Worm (Caenorhabditis elegans): Measurements from ENCODE around the gene W09C2.7.

Gene W09C2.7

DNA sequence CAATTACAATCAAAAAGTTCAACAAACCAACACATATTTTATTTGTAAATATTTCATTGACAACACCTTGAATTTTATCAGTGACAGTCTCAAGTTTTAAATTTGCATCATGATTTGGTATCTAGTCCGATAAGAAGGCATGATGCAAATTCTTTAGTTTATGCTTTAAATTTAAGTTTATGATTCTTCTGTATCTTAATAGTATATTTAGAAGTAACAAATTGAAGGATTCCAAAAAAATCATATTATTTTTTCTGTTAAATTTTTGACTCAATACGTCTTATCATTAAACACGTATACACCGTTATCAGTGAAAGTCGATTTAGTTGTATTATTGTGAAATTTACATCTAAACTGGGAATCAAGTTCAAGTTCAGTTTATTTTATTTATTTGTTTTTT, 29.1 kb upstream of the W09C2.7 start, which contains the start of gene chca-1:
Gene chca-1, plus strand, starts transcription at position 161 of the 400 bp plus-strand sequence.
- TF ChIP-seq tlp-1 (tag; optimal IDR thresholded peaks at IDR 0.05) (peak; percentile 79), nhr-71 (tag; optimal IDR thresholded peaks at IDR 0.05) (peak; percentile 36), lsy-2 (tag; optimal IDR thresholded peaks at IDR 0.05) (no peak), blmp-1 (tag; optimal IDR thresholded peaks at IDR 0.05) (no peak), nhr-90 (tag; optimal IDR thresholded peaks at IDR 0.05; ENCODE audit: poor library complexity) (peak; percentile 14), skn-1 (tag; optimal IDR thresholded peaks at IDR 0.05) (no peak), aly-2 (tag; optimal IDR thresholded peaks at IDR 0.05) (no peak), nhr-20 (tag; optimal IDR thresholded peaks at IDR 0.05) (peak; percentile 2), elt-2 (tag; optimal IDR thresholded peaks at IDR 0.05) (peak; percentile 94), unc-130 (tag; optimal IDR thresholded peaks at IDR 0.05) (no peak)

DNA sequence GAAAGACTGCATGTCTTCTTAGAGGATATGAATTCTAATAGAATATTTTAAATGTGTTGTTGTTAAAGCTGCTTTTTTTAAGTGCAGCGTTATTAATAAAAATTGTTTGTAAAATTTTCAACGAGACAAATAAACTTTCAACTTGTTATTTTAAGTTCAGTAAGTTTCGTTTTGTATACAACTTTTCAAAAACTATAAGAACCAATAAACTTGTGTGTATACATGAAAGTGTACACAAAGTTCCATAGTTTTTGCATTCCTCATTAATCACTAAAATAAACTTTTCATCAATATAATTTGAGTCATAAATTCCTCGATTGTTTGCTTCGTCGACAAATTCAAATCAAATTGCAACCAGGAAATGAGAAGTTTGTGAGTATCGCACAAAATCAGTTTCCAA, 26.5 kb upstream of the W09C2.7 start, which contains the start of gene srm-3:
Gene srm-3, plus strand, starts transcription at position 301 of the 400 bp plus-strand sequence.
- TF ChIP-seq ama-1 (optimal IDR thresholded peaks at IDR 0.05) (no peak), tbx-2 (tag; optimal IDR thresholded peaks at IDR 0.05) (no peak), lin-13 (GFP tag; optimal IDR thresholded peaks at IDR 0.05) (no peak), lin-15B (tag; optimal IDR thresholded peaks at IDR 0.05) (no peak), tlp-1 (tag; optimal IDR thresholded peaks at IDR 0.05) (no peak), jun-1 (tag; optimal IDR thresholded peaks at IDR 0.05) (no peak), isw-1 (GFP tag; IDR thresholded peaks at IDR 0.05) (no peak)

ce11 chrIV:9647789-9648361, 25.7 kb upstream of the W09C2.7 start, which contains the start of gene amph-1:
Gene amph-1 (minus strand): TSS chrIV:9647873.
- TF ChIP-seq lin-35 (GFP tag; optimal IDR thresholded peaks at IDR 0.05) (peak; percentile 41), zag-1 (tag; optimal IDR thresholded peaks at IDR 0.05) (no peak), sup-37 (GFP tag; optimal IDR thresholded peaks at IDR 0.05) (no peak), nhr-20 (tag; optimal IDR thresholded peaks at IDR 0.05) (peak; percentile 35), rnt-1 (tag; optimal IDR thresholded peaks at IDR 0.05) (peak; percentile 45), ceh-8 (GFP tag; optimal IDR thresholded peaks at IDR 0.05) (no peak), lir-3 (tag; optimal IDR thresholded peaks at IDR 0.05; ENCODE audit: poor library complexity) (peak; percentile 2), nhr-85 (tag) (peak; percentile 57), unc-62 (GFP tag; optimal IDR thresholded peaks at IDR 0.05) (no peak), swsn-7 (tag; optimal IDR thresholded peaks at IDR 0.05) (peak; percentile 19), mab-9 (GFP tag; IDR thresholded peaks at IDR 0.05) (no peak), ets-5 (GFP tag; IDR thresholded peaks at IDR 0.05) (no peak), blmp-1 (tag; optimal IDR thresholded peaks at IDR 0.05) (peak; percentile 75), dpl-1 (GFP tag; optimal IDR thresholded peaks at IDR 0.05) (peak in 2 of 3 experiments; percentile 1 to 19), lsy-2 (tag; optimal IDR thresholded peaks at IDR 0.05) (peak; percentile 20 to 60), nhr-19 (GFP tag; conservative IDR thresholded peaks at IDR 0.05) (no peak), grh-1 (GFP tag; IDR thresholded peaks at IDR 0.05) (no peak), elt-3 (tag; optimal IDR thresholded peaks at IDR 0.05) (peak in 1 of 6 experiments; percentile 8), hlh-17 (GFP tag; optimal IDR thresholded peaks at IDR 0.05; ENCODE audit: borderline replicate concordance) (no peak), efl-1 (optimal IDR thresholded peaks at IDR 0.05) (peak; percentile 47 to 62), efl-1 (GFP tag; optimal IDR thresholded peaks at IDR 0.05 in 1 of 2) (no peak), nhr-71 (tag; optimal IDR thresholded peaks at IDR 0.05) (peak; percentile 37), skn-1 (tag; optimal IDR thresholded peaks at IDR 0.05) (peak; percentile 1), C04F5.9 (tag; optimal IDR thresholded peaks at IDR 0.05) (no peak), mep-1 (tag; optimal IDR thresholded peaks at IDR 0.05) (peak; percentile 65), unc-30 (tag; optimal IDR thresholded peaks at IDR 0.05) (no peak), hlh-4 (tag; optimal IDR thresholded peaks at IDR 0.05) (no peak), snu-23 (GFP tag; optimal IDR thresholded peaks at IDR 0.05) (peak; percentile 58), fkh-4 (tag; optimal IDR thresholded peaks at IDR 0.05; ENCODE audit: borderline replicate concordance) (no peak), nhr-47 (tag; optimal IDR thresholded peaks at IDR 0.05) (no peak), nhr-237 (tag; optimal IDR thresholded peaks at IDR 0.05) (no peak), unc-130 (tag; optimal IDR thresholded peaks at IDR 0.05) (no peak), tbx-2 (tag; optimal IDR thresholded peaks at IDR 0.05) (peak; percentile 15), lin-14 (GFP tag; optimal IDR thresholded peaks at IDR 0.05) (peak; percentile 83), ceh-82 (tag; optimal IDR thresholded peaks at IDR 0.05) (peak in 1 of 3 experiments; percentile 1), mef-2 (tag; optimal IDR thresholded peaks at IDR 0.05) (no peak), F16B12.6 (tag; optimal IDR thresholded peaks at IDR 0.05) (no peak), nhr-77 (tag; optimal IDR thresholded peaks at IDR 0.05) (no peak), sptf-1 (tag; optimal IDR thresholded peaks at IDR 0.05) (no peak), jun-1 (tag; optimal IDR thresholded peaks at IDR 0.05) (peak; percentile 2)

Data from whole organism, L1 larva.